Worm (Caenorhabditis elegans) whole organism, midembryonic: ENCODE measurements around the gene clec-9.

Experiments
- T22C8.4 ChIP-seq: fragments of 200-800 bp; sonication (Bioruptor generic); IDR thresholded peaks from 2 replicates; pipeline ENCODE4 v1.3.6; 2022; ENCODE audit warnings: missing genetic modification characterization, missing compliant biosample characterization
- cog-1 ChIP-seq: sonication (generic microtip); optimal IDR thresholded peaks from 2 replicates; lab custom pipeline; 2016; ENCODE audit warnings: missing genetic modification characterization, missing compliant biosample characterization
- flt-1 ChIP-seq: fragments of 200-800 bp; sonication (Bioruptor generic); IDR thresholded peaks from 2 replicates; pipeline ENCODE4 v1.3.6; 2022; ENCODE audit warnings: missing genetic modification characterization, missing compliant biosample characterization
- klf-2 ChIP-seq: fragments of 200-800 bp; sonication (Bioruptor generic); conservative IDR thresholded peaks from 2 replicates; pipeline ENCODE4 v1.3.6; 2022; ENCODE audit warnings: missing genetic modification reagents, missing genetic modification characterization, missing compliant biosample characterization
- med-1 ChIP-seq: sonication (generic microtip); optimal IDR thresholded peaks from 2 replicates; lab custom pipeline; 2017; ENCODE audit warnings: missing genetic modification characterization, mild to moderate bottlenecking, missing compliant biosample characterization, antibody characterized with exemption, missing genetic modification reagents; ENCODE audit not compliant: insufficient read depth
- ref-1 ChIP-seq: fragments of 200-800 bp; sonication (Bioruptor generic); conservative IDR thresholded peaks from 2 replicates; pipeline ENCODE4 v1.3.6; 2022; ENCODE audit warnings: missing genetic modification reagents, missing genetic modification characterization, missing compliant biosample characterization
- tab-1 ChIP-seq: fragments of 200-800 bp; sonication (Bioruptor generic); IDR thresholded peaks from 2 replicates; pipeline ENCODE4 v1.3.6; 2022; ENCODE audit warnings: missing genetic modification characterization, missing compliant biosample characterization
- ztf-23 ChIP-seq: fragments of 200-800 bp; sonication (Bioruptor generic); IDR thresholded peaks from 2 replicates; pipeline ENCODE4 v1.3.6; 2022; ENCODE audit warnings: missing genetic modification reagents, missing genetic modification characterization, missing compliant biosample characterization
- ztf-29 ChIP-seq: fragments of 200-800 bp; sonication (Bioruptor generic); IDR thresholded peaks from 2 replicates; pipeline ENCODE4 v1.3.6; 2022; ENCODE audit warnings: missing genetic modification reagents, missing genetic modification characterization, missing compliant biosample characterization

DNA sequence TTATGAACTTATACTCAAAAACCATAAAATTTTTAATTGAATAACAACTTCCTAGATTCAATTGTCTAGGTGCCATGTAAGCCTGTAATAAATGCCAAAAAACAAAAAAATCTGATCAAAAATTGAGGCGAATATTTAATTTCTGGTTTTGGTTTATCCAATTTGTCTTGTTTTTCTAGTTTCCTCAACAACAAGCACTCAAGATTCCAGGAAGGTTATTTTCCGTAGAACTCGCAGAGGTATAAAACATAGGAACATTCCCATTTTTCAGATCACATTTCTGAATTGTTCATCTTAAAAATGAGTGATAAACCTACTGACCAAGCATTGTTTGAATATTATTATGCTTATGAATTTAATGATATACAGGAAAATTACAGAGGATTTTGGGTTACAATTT is 9.3 kb downstream of the clec-9 start, which contains the start of gene srw-41:
- no peak for TF ChIP-seq ztf-23 (GFP tag; lab: Robert Waterston, UW)
- no peak for TF ChIP-seq flt-1 (GFP tag; lab: Robert Waterston, UW)
- no peak for TF ChIP-seq ref-1
- no peak for TF ChIP-seq tab-1 (GFP tag; lab: Robert Waterston, UW)
- TF ChIP-seq cog-1 (tag; lab: Kevin White, UChicago): no peak
- TF ChIP-seq klf-2 (GFP tag; lab: Robert Waterston, UW): no peak
- no peak for TF ChIP-seq med-1 (GFP tag; lab: Kevin White, UChicago)
- no peak for TF ChIP-seq ztf-29 (GFP tag; lab: Robert Waterston, UW)
- TF ChIP-seq T22C8.4: no peak
